Worm (Caenorhabditis elegans) whole organism, early embryonic: ENCODE results near the gene sri-26.
"Not testable (repeated sequence)": the region's sequence is repeated elsewhere in the genome, so short reads cannot be mapped to it uniquely, and the experiment has no call there.

Experiments
- F13C5.2 ChIP-seq: sonication (generic microtip); optimal IDR thresholded peaks from 2 replicates; lab custom pipeline; 2017; ENCODE audit warnings: mild to moderate bottlenecking, missing genetic modification characterization, inconsistent platforms, missing compliant biosample characterization
- ama-1 ChIP-seq: fragments of 150-350 bp; optimal IDR thresholded peaks from 2 replicates; lab custom pipeline; 2014
- ceh-13 ChIP-seq: fragments of 200-800 bp; sonication (Bioruptor generic); optimal IDR thresholded peaks from 2 replicates; lab custom pipeline; 2018; ENCODE audit warnings: mild to moderate bottlenecking, missing genetic modification characterization, missing compliant biosample characterization
- ceh-36 ChIP-seq: sonication (generic microtip); optimal IDR thresholded peaks from 2 replicates; lab custom pipeline; 2016; ENCODE audit warnings: missing genetic modification characterization, inconsistent platforms, missing compliant biosample characterization
- flt-1 ChIP-seq: fragments of 200-800 bp; sonication (Bioruptor generic); IDR thresholded peaks from 2 replicates; pipeline ENCODE4 v1.3.6; 2022; ENCODE audit warnings: missing genetic modification characterization, missing compliant biosample characterization
- hmbx-1 ChIP-seq: sonication (generic microtip); optimal IDR thresholded peaks from 2 replicates; lab custom pipeline; 2016; ENCODE audit warnings: mild to moderate bottlenecking, missing genetic modification characterization, missing compliant biosample characterization
- hmg-4 ChIP-seq: fragments of 200-800 bp; sonication (Bioruptor generic); optimal IDR thresholded peaks from 2 replicates; lab custom pipeline; 2018; ENCODE audit warnings: mild to moderate bottlenecking, missing genetic modification characterization, missing compliant biosample characterization
- hnd-1 ChIP-seq: sonication (generic microtip); optimal IDR thresholded peaks from 2 replicates; lab custom pipeline; 2016; ENCODE audit warnings: missing genetic modification characterization, missing compliant biosample characterization
- pes-1 ChIP-seq: fragments of 200-800 bp; sonication (Bioruptor generic); IDR thresholded peaks from 2 replicates; pipeline ENCODE4 v1.3.6; 2022; ENCODE audit warnings: missing genetic modification reagents, missing genetic modification characterization, missing compliant biosample characterization
- sea-1 ChIP-seq: fragments of 200-800 bp; sonication (Bioruptor generic); conservative IDR thresholded peaks from 2 replicates; pipeline ENCODE4 v1.3.6; 2022; ENCODE audit warnings: missing genetic modification characterization, missing compliant biosample characterization
- tbx-11 ChIP-seq: fragments of 200-800 bp; sonication (Bioruptor generic); IDR thresholded peaks from 2 replicates; pipeline ENCODE4 v1.3.6; 2022; ENCODE audit warnings: missing genetic modification characterization, missing compliant biosample characterization
- tra-4 ChIP-seq: sonication (generic microtip); optimal IDR thresholded peaks from 2 replicates; lab custom pipeline; 2017; ENCODE audit warnings: missing genetic modification characterization, missing compliant biosample characterization

- TF ChIP-seq tra-4 (tag; lab: Kevin White, UChicago); flt-1; ama-1 (lab: Kevin White, UChicago); pes-1; hmg-4 (GFP tag; lab: Kevin White, UChicago); hmbx-1; F13C5.2; ceh-13 (GFP tag; lab: Kevin White, UChicago); hnd-1 (tag; lab: Kevin White, UChicago); ceh-36; tbx-11; sea-1 (GFP tag; lab: Robert Waterston, UW): not testable (repeated sequence)
Measured at ce11 chrV:15207681-15208080, 7.6 kb upstream of the sri-26 start, which contains the start of gene C41G6.12.
